Worm (Caenorhabditis elegans) whole organism, L3 larva: ENCODE measurements around the gene cdr-7.

Experiments
- R02D3.7 ChIP-seq: fragments of 150-350 bp; optimal IDR thresholded peaks from 2 replicates; lab custom pipeline; 2014; ENCODE audit warnings: missing biosample characterization, missing genetic modification characterization
- ama-1 ChIP-seq: fragments of 150-350 bp; optimal IDR thresholded peaks from 2 replicates; lab custom pipeline; 2018
- elt-1 ChIP-seq: fragments of 150-350 bp; optimal IDR thresholded peaks from 2 replicates; lab custom pipeline; 2014; ENCODE audit warnings: missing biosample characterization, missing genetic modification characterization
- nfya-1 ChIP-seq: sonication (generic microtip); optimal IDR thresholded peaks from 2 replicates; lab custom pipeline; 2017; ENCODE audit warnings: missing genetic modification characterization, mild to moderate bottlenecking, missing compliant biosample characterization, antibody characterized with exemption, moderate library complexity; ENCODE audit not compliant: insufficient read depth
- nhr-237 ChIP-seq: fragments of 150-350 bp; optimal IDR thresholded peaks from 2 replicates; lab custom pipeline; 2014; ENCODE audit warnings: missing biosample characterization, missing genetic modification characterization
- nhr-77 ChIP-seq: fragments of 150-350 bp; optimal IDR thresholded peaks from 2 replicates; lab custom pipeline; 2014; ENCODE audit warnings: missing biosample characterization, missing genetic modification characterization
- skn-1 ChIP-seq: fragments of 150-350 bp; optimal IDR thresholded peaks from 2 replicates; lab custom pipeline; 2014; ENCODE audit warnings: missing biosample characterization, missing genetic modification characterization
- tbx-2 ChIP-seq: sonication (generic microtip); optimal IDR thresholded peaks from 2 replicates; lab custom pipeline; 2016; ENCODE audit warnings: mild to moderate bottlenecking, missing genetic modification characterization, missing compliant biosample characterization
- unc-62 ChIP-seq: fragments of 150-350 bp; sonication (generic microtip); optimal IDR thresholded peaks from 4 replicates; lab custom pipeline; 2014; ENCODE audit warnings: missing biosample characterization, missing genetic modification reagents, missing genetic modification characterization
- zag-1 ChIP-seq: fragments of 150-350 bp; optimal IDR thresholded peaks from 2 replicates; lab custom pipeline; 2014; ENCODE audit warnings: missing biosample characterization, missing genetic modification characterization
- ztf-11 ChIP-seq: fragments of 150-350 bp; optimal IDR thresholded peaks from 2 replicates; lab custom pipeline; 2014; ENCODE audit warnings: missing biosample characterization, missing genetic modification characterization

- no peak for TF ChIP-seq nhr-237 (tag; lab: Kevin White, UChicago)
- no peak for TF ChIP-seq elt-1 (tag; lab: Kevin White, UChicago)
- TF ChIP-seq zag-1 = no peak
- TF ChIP-seq ztf-11 = no peak
- no peak for TF ChIP-seq ama-1 (lab: Kevin White, UChicago)
- no peak for TF ChIP-seq R02D3.7 (tag; lab: Kevin White, UChicago)
- TF ChIP-seq nhr-77 (tag; lab: Kevin White, UChicago) = no peak
- TF ChIP-seq unc-62 (GFP tag; lab: Kevin White, UChicago) = no peak
- TF ChIP-seq nfya-1 (tag; lab: Kevin White, UChicago) = no peak
- TF ChIP-seq tbx-2 (tag; lab: Kevin White, UChicago) = no peak
- no peak for TF ChIP-seq skn-1 (tag; lab: Kevin White, UChicago)
Measured at ce11 chrV:12410416-12411001, 1.4 kb downstream of the cdr-7 start, which contains the start of gene hrg-2.
